Fruit fly (Drosophila melanogaster): Measurements from ENCODE around the gene CG14864.
A peak's percentile ranks its signal among the peaks of the same experiment; 100 is the strongest.

The CG14864 gene

DNA sequence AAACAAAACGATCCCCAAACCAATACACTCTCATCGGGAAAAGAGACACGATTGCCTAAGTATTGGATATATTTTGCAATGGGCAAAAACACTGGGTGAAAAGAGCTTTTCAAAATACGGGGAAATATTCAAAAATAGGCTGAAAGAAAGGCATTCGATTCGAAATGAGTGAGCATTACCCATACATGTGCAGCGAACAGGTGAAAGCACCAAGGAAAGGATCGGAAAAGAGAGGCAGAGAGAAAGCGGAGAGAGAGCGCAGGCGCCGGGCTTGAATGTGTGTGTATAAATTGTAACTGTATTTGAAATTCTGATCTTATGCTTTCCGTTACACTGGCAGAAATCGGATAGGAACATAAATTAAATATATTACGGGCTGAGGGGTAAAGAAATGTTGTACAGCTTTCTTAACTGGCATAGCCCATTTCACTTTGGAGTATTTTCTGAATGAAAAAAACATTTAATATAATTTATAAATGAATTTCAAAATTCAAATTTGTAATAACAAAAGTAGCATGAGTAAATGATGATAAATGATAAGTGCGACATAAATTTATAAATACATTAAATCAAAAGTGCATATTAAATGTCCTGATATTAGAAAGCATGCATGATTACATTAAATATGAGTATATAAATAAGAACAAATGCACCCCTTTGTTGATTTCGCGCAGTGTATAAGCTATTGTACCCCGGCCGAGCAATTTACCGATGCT, 12.4 kb upstream of the CG14864 start (continued):
- peak; percentile 85 for TF ChIP-seq CG7556 (GFP tag; optimal IDR thresholded peaks at IDR 0.05)
- TF ChIP-seq sc (optimal IDR thresholded peaks at IDR 0.05), result no peak
- TF ChIP-seq sc (GFP tag; optimal IDR thresholded peaks at IDR 0.05), result peak; percentile 78
- TF ChIP-seq inv (GFP tag; IDR thresholded peaks at IDR 0.05; ENCODE audit: partially characterized antibody), result no peak
- TF ChIP-seq CG6813 (GFP tag; optimal IDR thresholded peaks at IDR 0.05), result peak; percentile 33
- peak; percentile 33; the same call in 1 of the 3 replicates for TF ChIP-seq tgo (GFP tag; IDR thresholded peaks at IDR 0.05)
- peak; percentile 59 for TF ChIP-seq Asciz (GFP tag; optimal IDR thresholded peaks at IDR 0.05)
- no peak for TF ChIP-seq CG6791 (GFP tag; IDR thresholded peaks at IDR 0.05; ENCODE audit: partially characterized antibody)
- peak; percentile 25 for TF ChIP-seq CG6854 (GFP tag; optimal IDR thresholded peaks at IDR 0.05)
- TF ChIP-seq Dek (tag; optimal IDR thresholded peaks at IDR 0.05), result peak; percentile 20
- peak; percentile 62 for TF ChIP-seq sug (tag; optimal IDR thresholded peaks at IDR 0.05)
- TF ChIP-seq slbo (GFP tag; IDR thresholded peaks at IDR 0.05), result peak; percentile 51
- TF ChIP-seq CG13123 (GFP tag; optimal IDR thresholded peaks at IDR 0.05), result peak; percentile 13
- no peak for TF ChIP-seq Scr (GFP tag; IDR thresholded peaks at IDR 0.05; ENCODE audit: partially characterized antibody)
- peak; percentile 48 for TF ChIP-seq CG17359 (tag; optimal IDR thresholded peaks at IDR 0.05)
- TF ChIP-seq ro (GFP tag; IDR thresholded peaks at IDR 0.05), result no peak
- peak; percentile 20 for TF ChIP-seq lab (GFP tag; optimal IDR thresholded peaks at IDR 0.05)
- peak; percentile 69 for TF ChIP-seq row (GFP tag; IDR thresholded peaks at IDR 0.05)
- peak; percentile 51 for TF ChIP-seq Chrac-16 (GFP tag; optimal IDR thresholded peaks at IDR 0.05)
- 0 out of 2 replicates have a peak, but pooled peaks have one; percentile 29 for TF ChIP-seq H2.0 (GFP tag; IDR thresholded peaks at IDR 0.05)
- TF ChIP-seq CG4617 (GFP tag; optimal IDR thresholded peaks at IDR 0.05; ENCODE audit: borderline replicate concordance), result no peak
- TF ChIP-seq ac (GFP tag; optimal IDR thresholded peaks at IDR 0.05), result no peak
- no peak for TF ChIP-seq eyg (GFP tag; optimal IDR thresholded peaks at IDR 0.05)
- TF ChIP-seq CG9876 (GFP tag; optimal IDR thresholded peaks at IDR 0.05), result no peak
- TF ChIP-seq gt (GFP tag; IDR thresholded peaks at IDR 0.05), result no peak
- peak; percentile 14 for TF ChIP-seq yki (optimal IDR thresholded peaks at IDR 0.05)
- TF ChIP-seq Ets65A (GFP tag), result peak; percentile 73
- peak; percentile 54 for TF ChIP-seq ewg (GFP tag; optimal IDR thresholded peaks at IDR 0.05)
- peak; percentile 20 for TF ChIP-seq CG12219 (GFP tag; optimal IDR thresholded peaks at IDR 0.05)
- TF ChIP-seq CG15514 (GFP tag; optimal IDR thresholded peaks at IDR 0.05), result no peak
- no peak for TF ChIP-seq CG34376 (GFP tag; optimal IDR thresholded peaks at IDR 0.05)
- no peak for TF ChIP-seq CG3163 (GFP tag; optimal IDR thresholded peaks at IDR 0.05)
- peak; percentile 7 for TF ChIP-seq CG17802 (tag; optimal IDR thresholded peaks at IDR 0.05)
- 0 out of 3 replicates have a peak, but pooled peaks have one; percentile 44 for TF ChIP-seq H15 (GFP tag; IDR thresholded peaks at IDR 0.05)
- 0 out of 2 replicates have a peak, but pooled peaks have one; percentile 4 for TF ChIP-seq CG31224 (GFP tag; IDR thresholded peaks at IDR 0.05)
- peak; percentile 42 for TF ChIP-seq lbe (GFP tag; optimal IDR thresholded peaks at IDR 0.05)
- TF ChIP-seq klu (GFP tag; IDR thresholded peaks at IDR 0.05), result no peak
- no peak for TF ChIP-seq CG4360 (GFP tag; IDR thresholded peaks at IDR 0.05)
- TF ChIP-seq zen2 (GFP tag; IDR thresholded peaks at IDR 0.05; ENCODE audit: partially characterized antibody), result no peak
- TF ChIP-seq pros (GFP tag; optimal IDR thresholded peaks at IDR 0.05), result no peak
- TF ChIP-seq Hr3 (GFP tag; optimal IDR thresholded peaks at IDR 0.05), result peak; percentile 83
- peak; percentile 64 for TF ChIP-seq cg (GFP tag; optimal IDR thresholded peaks at IDR 0.05)
- TF ChIP-seq sim (GFP tag; IDR thresholded peaks at IDR 0.05), result peak; percentile 36; the same call in 1 of the 2 replicates
- peak; percentile 41 for TF ChIP-seq trh (GFP tag; optimal IDR thresholded peaks at IDR 0.05)
- peak; percentile 40; the same call in 1 of the 2 replicates for TF ChIP-seq CG32767 (GFP tag; IDR thresholded peaks at IDR 0.05)
- TF ChIP-seq CG11504 (tag; optimal IDR thresholded peaks at IDR 0.05), result peak; percentile 81
- no peak for TF ChIP-seq Sin3A (optimal IDR thresholded peaks at IDR 0.05)
- TF ChIP-seq zfh2 (GFP tag; optimal IDR thresholded peaks at IDR 0.05), result peak; percentile 2
- no peak for TF ChIP-seq CG3995 (GFP tag; optimal IDR thresholded peaks at IDR 0.05)
- peak; percentile 40; the same call in 1 of the 2 replicates for TF ChIP-seq CG3847 (GFP tag; IDR thresholded peaks at IDR 0.05)

Measured in whole organism, embryonic.